Worm (Caenorhabditis elegans) whole organism, L3 larva: ENCODE data around the gene D2023.1.

ENCODE experiments used
- ceh-9 ChIP-seq: sonication (generic microtip); optimal IDR thresholded peaks from 2 replicates; lab custom pipeline; 2018; ENCODE audit warnings: missing biosample characterization, missing genetic modification characterization
- egl-5 ChIP-seq: fragments of 150-350 bp; optimal IDR thresholded peaks from 2 replicates; lab custom pipeline; 2017; ENCODE audit warnings: missing biosample characterization, missing genetic modification reagents, missing genetic modification characterization, inconsistent platforms
- fkh-10 ChIP-seq: sonication (generic microtip); optimal IDR thresholded peaks from 2 replicates; lab custom pipeline; 2017; ENCODE audit warnings: missing biosample characterization, missing genetic modification reagents, missing genetic modification characterization
- mdl-1 ChIP-seq: fragments of 150-350 bp; optimal IDR thresholded peaks from 2 replicates; lab custom pipeline; 2014; ENCODE audit warnings: missing biosample characterization, missing genetic modification characterization
- nhr-12 ChIP-seq: fragments of 150-350 bp; optimal IDR thresholded peaks from 2 replicates; lab custom pipeline; 2014; ENCODE audit warnings: missing biosample characterization, missing genetic modification characterization
- nhr-23 ChIP-seq: fragments of 150-350 bp; optimal IDR thresholded peaks from 2 replicates; lab custom pipeline; 2014; ENCODE audit warnings: missing biosample characterization, missing genetic modification reagents, missing genetic modification characterization
- nhr-237 ChIP-seq: fragments of 150-350 bp; optimal IDR thresholded peaks from 2 replicates; lab custom pipeline; 2014; ENCODE audit warnings: missing biosample characterization, missing genetic modification characterization
- pha-4 ChIP-seq: fragments of 150-350 bp; optimal IDR thresholded peaks from 2 replicates; lab custom pipeline; 2014; ENCODE audit warnings: missing biosample characterization, missing genetic modification reagents, missing genetic modification characterization
- unc-62 ChIP-seq: fragments of 150-350 bp; sonication (generic microtip); optimal IDR thresholded peaks from 4 replicates; lab custom pipeline; 2014; ENCODE audit warnings: missing biosample characterization, missing genetic modification reagents, missing genetic modification characterization

ce11 chrV:11833319-11833718, 44.0 kb downstream of the D2023.1 start, which contains the start of gene pho-8:
- TF ChIP-seq nhr-12 (no peak), fkh-10 (GFP tag; lab: Kevin White, UChicago) (no peak), nhr-237 (tag; lab: Kevin White, UChicago) (no peak), pha-4 (tag; lab: Kevin White, UChicago) (no peak), egl-5 (no peak), nhr-23 (tag; lab: Kevin White, UChicago) (no peak), unc-62 (no peak), ceh-9 (tag; lab: Kevin White, UChicago) (no peak), mdl-1 (tag; lab: Kevin White, UChicago) (no peak)
